Worm (Caenorhabditis elegans) whole organism, midembryonic: ENCODE measurements around the gene M106.2.

Source experiments
- T22C8.4 ChIP-seq: fragments of 200-800 bp; sonication (Bioruptor generic); IDR thresholded peaks from 2 replicates; pipeline ENCODE4 v1.3.6; 2022; ENCODE audit warnings: missing genetic modification characterization, missing compliant biosample characterization
- flt-1 ChIP-seq: fragments of 200-800 bp; sonication (Bioruptor generic); IDR thresholded peaks from 2 replicates; pipeline ENCODE4 v1.3.6; 2022; ENCODE audit warnings: missing genetic modification characterization, missing compliant biosample characterization
- ztf-23 ChIP-seq: fragments of 200-800 bp; sonication (Bioruptor generic); IDR thresholded peaks from 2 replicates; pipeline ENCODE4 v1.3.6; 2022; ENCODE audit warnings: missing genetic modification reagents, missing genetic modification characterization, missing compliant biosample characterization

- TF ChIP-seq ztf-23 (GFP tag; lab: Robert Waterston, UW) (no peak), flt-1 (GFP tag; lab: Robert Waterston, UW) (no peak), T22C8.4 (no peak)
These were observed 29.8 kb downstream of the M106.2 start, which contains the start of gene R06F6.8 for ce11 chrII:10819928-10820423.
